Fruit fly (Drosophila melanogaster): Measurements from ENCODE around the gene Coa8.

Coa8 gene

dm6 chrX:1842875-1843274 lies 37.2 kb upstream of the Coa8 start:
- no peak for TF ChIP-seq CG32121 (GFP tag; IDR thresholded peaks at IDR 0.05)
- TF ChIP-seq CG9948 (tag; optimal IDR thresholded peaks at IDR 0.05) = no peak
- TF ChIP-seq gl (tag; optimal IDR thresholded peaks at IDR 0.05) = no peak
- TF ChIP-seq EcR (GFP tag; optimal IDR thresholded peaks at IDR 0.05) = peak; percentile 31
- TF ChIP-seq CG13204 (GFP tag; optimal IDR thresholded peaks at IDR 0.05) = no peak
- TF ChIP-seq CG14655 (GFP tag; optimal IDR thresholded peaks at IDR 0.05) = no peak
- TF ChIP-seq Ets98B (GFP tag; IDR thresholded peaks at IDR 0.05) = peak; percentile 12; the same call in 1 of the 2 replicates
- no peak for TF ChIP-seq CG15710 (tag; optimal IDR thresholded peaks at IDR 0.05)
- no peak for TF ChIP-seq fd96Ca (GFP tag; IDR thresholded peaks at IDR 0.05)
- TF ChIP-seq CG17806 (tag; optimal IDR thresholded peaks at IDR 0.05) = no peak
- no peak for TF ChIP-seq CG8301 (tag; optimal IDR thresholded peaks at IDR 0.05)
- TF ChIP-seq D1 (tag; optimal IDR thresholded peaks at IDR 0.05) = no peak
- TF ChIP-seq Pif1A (GFP tag; optimal IDR thresholded peaks at IDR 0.05) = no peak
- no peak for TF ChIP-seq CG4496 (GFP tag; IDR thresholded peaks at IDR 0.05)
- no peak for TF ChIP-seq CG34367 (tag; optimal IDR thresholded peaks at IDR 0.05)
- no peak for TF ChIP-seq CG10348 (GFP tag; IDR thresholded peaks at IDR 0.05)

- TF ChIP-seq Ets98B (GFP tag; IDR thresholded peaks at IDR 0.05) = 0 out of 2 replicates have a peak, but pooled peaks have one; percentile 39
- no peak for TF ChIP-seq CG14655 (GFP tag; optimal IDR thresholded peaks at IDR 0.05)
- TF ChIP-seq CG4496 (GFP tag; IDR thresholded peaks at IDR 0.05) = 0 out of 3 replicates have a peak, but pooled peaks have one; percentile 49
Measured at dm6 chrX:1845413-1845951, 34.6 kb upstream of the Coa8 start.

dm6 chrX:1846386-1846785 lies 33.7 kb upstream of the Coa8 start:
- TF ChIP-seq gl (tag; optimal IDR thresholded peaks at IDR 0.05) = no peak
- TF ChIP-seq Snoo (tag; optimal IDR thresholded peaks at IDR 0.05) = no peak
- TF ChIP-seq EcR (GFP tag; optimal IDR thresholded peaks at IDR 0.05) = peak; percentile 80

dm6 chrX:1847735-1848134 lies 32.3 kb upstream of the Coa8 start:
- TF ChIP-seq CG32121 (GFP tag; IDR thresholded peaks at IDR 0.05) = no peak

- TF ChIP-seq Snoo (tag; optimal IDR thresholded peaks at IDR 0.05) (no peak), CG14655 (GFP tag; optimal IDR thresholded peaks at IDR 0.05) (no peak), Pif1A (GFP tag; optimal IDR thresholded peaks at IDR 0.05) (no peak)
Measured at dm6 chrX:1848624-1849198, 31.4 kb upstream of the Coa8 start.

dm6 chrX:1849914-1850313 lies 30.2 kb upstream of the Coa8 start:
- TF ChIP-seq CG8159 (tag; optimal IDR thresholded peaks at IDR 0.05) (no peak), CG32121 (GFP tag; IDR thresholded peaks at IDR 0.05) (0 out of 2 replicates have a peak, but pooled peaks have one; percentile 16), CG10348 (GFP tag; IDR thresholded peaks at IDR 0.05) (no peak), Pif1A (GFP tag; optimal IDR thresholded peaks at IDR 0.05) (peak; percentile 22), CG14655 (GFP tag; optimal IDR thresholded peaks at IDR 0.05) (peak; percentile 19), EcR (GFP tag; optimal IDR thresholded peaks at IDR 0.05) (no peak), CG4496 (GFP tag; IDR thresholded peaks at IDR 0.05) (no peak), CG8301 (tag; optimal IDR thresholded peaks at IDR 0.05) (peak; percentile 1)

dm6 chrX:1854070-1854469 lies 26.0 kb upstream of the Coa8 start:
- TF ChIP-seq CG4496 (GFP tag; IDR thresholded peaks at IDR 0.05) (no peak), rn (GFP tag; IDR thresholded peaks at IDR 0.05) (no peak), gl (tag; optimal IDR thresholded peaks at IDR 0.05) (no peak), CG10348 (GFP tag; IDR thresholded peaks at IDR 0.05) (no peak), EcR (GFP tag; optimal IDR thresholded peaks at IDR 0.05) (no peak), Snoo (tag; optimal IDR thresholded peaks at IDR 0.05) (no peak)

- TF ChIP-seq CG8301 (tag; optimal IDR thresholded peaks at IDR 0.05) (no peak), CG32121 (GFP tag; IDR thresholded peaks at IDR 0.05) (no peak), gl (tag; optimal IDR thresholded peaks at IDR 0.05) (no peak), Pif1B (GFP tag; optimal IDR thresholded peaks at IDR 0.05) (no peak), CG10348 (GFP tag; IDR thresholded peaks at IDR 0.05) (no peak), fd96Ca (GFP tag; IDR thresholded peaks at IDR 0.05) (no peak), CG4496 (GFP tag; IDR thresholded peaks at IDR 0.05) (no peak), CG8159 (tag; optimal IDR thresholded peaks at IDR 0.05) (no peak)
Measured at dm6 chrX:1854873-1855272, 25.2 kb upstream of the Coa8 start.

All from whole organism, pupa.